Worm (Caenorhabditis elegans): ENCODE results near the gene C49A9.4.

The C49A9.4 gene

ce11 chrIV:6219429-6219828 lies at the start of gene C49A9.4:
Gene C49A9.4 (plus strand): TSS chrIV:6219693.
- TF ChIP-seq pha-4 (GFP tag; IDR thresholded peaks at IDR 0.05): no peak
- no peak for TF ChIP-seq pha-4 (tag; optimal IDR thresholded peaks at IDR 0.05)
- no peak for TF ChIP-seq mdt-29 (GFP tag; IDR thresholded peaks at IDR 0.05)
- TF ChIP-seq pqm-1 (tag; optimal IDR thresholded peaks at IDR 0.05): peak; percentile 46
- TF ChIP-seq lim-7 (GFP tag; IDR thresholded peaks at IDR 0.05): no peak
- peak; percentile 6 for TF ChIP-seq hlh-11 (tag; optimal IDR thresholded peaks at IDR 0.05)
- peak; percentile 6 for TF ChIP-seq mep-1 (tag; optimal IDR thresholded peaks at IDR 0.05)
- no peak for TF ChIP-seq daf-16 (GFP tag; optimal IDR thresholded peaks at IDR 0.05)
- peak; percentile 70 for TF ChIP-seq daf-16 (tag; optimal IDR thresholded peaks at IDR 0.05)
- TF ChIP-seq unc-62 (GFP tag; optimal IDR thresholded peaks at IDR 0.05 in 1 of 2): no peak
- no peak for TF ChIP-seq unc-62 (tag; optimal IDR thresholded peaks at IDR 0.05)
- peak; percentile 42; the same call in 1 of the 2 replicates for TF ChIP-seq dmd-6 (GFP tag; IDR thresholded peaks at IDR 0.05)
- TF ChIP-seq dve-1 (tag; optimal IDR thresholded peaks at IDR 0.05; ENCODE audit: insufficient read depth): peak; percentile 41
- no peak for TF ChIP-seq daf-8 (GFP tag; IDR thresholded peaks at IDR 0.05)

ce11 chrIV:6172959-6173358 lies 46.5 kb upstream of the C49A9.4 start:
- TF ChIP-seq aha-1 (tag): no peak
- peak; percentile 32 for TF ChIP-seq fkh-10 (GFP tag; optimal IDR thresholded peaks at IDR 0.05)
- TF ChIP-seq aly-2 (tag; optimal IDR thresholded peaks at IDR 0.05): no peak

- 0 out of 2 replicates have a peak, but pooled peaks have one; percentile 13 for TF ChIP-seq ctbp-1 (GFP tag; IDR thresholded peaks at IDR 0.05)
- no peak for TF ChIP-seq pha-4 (GFP tag; IDR thresholded peaks at IDR 0.05)
- TF ChIP-seq pha-4 (tag; optimal IDR thresholded peaks at IDR 0.05): no peak
These were observed 42.1 kb upstream of the C49A9.4 start for ce11 chrIV:6177383-6177782.

- TF ChIP-seq hmg-1.1 (GFP tag; IDR thresholded peaks at IDR 0.05) (no peak), duxl-1 (tag; optimal IDR thresholded peaks at IDR 0.05; ENCODE audit: poor library complexity) (no peak), zag-1 (tag; optimal IDR thresholded peaks at IDR 0.05) (no peak), hif-1 (tag; optimal IDR thresholded peaks at IDR 0.05) (no peak), ceh-20 (GFP tag; IDR thresholded peaks at IDR 0.05) (no peak), snpc-1.2 (GFP tag; IDR thresholded peaks at IDR 0.05) (no peak), nhr-111 (GFP tag; optimal IDR thresholded peaks at IDR 0.05) (no peak), spr-1 (tag; optimal IDR thresholded peaks at IDR 0.05) (no peak), egl-27 (tag; optimal IDR thresholded peaks at IDR 0.05) (no peak), mes-2 (tag; optimal IDR thresholded peaks at IDR 0.05; ENCODE audit: poor library complexity, severe bottlenecking) (no peak), zfp-3 (GFP tag; conservative IDR thresholded peaks at IDR 0.05) (no peak), ztf-11 (tag; optimal IDR thresholded peaks at IDR 0.05) (no peak), ceh-28 (tag; optimal IDR thresholded peaks at IDR 0.05) (no peak)
These were observed 35.7 kb upstream of the C49A9.4 start, which contains the start of gene unc-77 for ce11 chrIV:6183757-6184156. Gene unc-77 (minus strand): TSS chrIV:6183857.

ce11 chrIV:6185578-6185977 lies 33.9 kb upstream of the C49A9.4 start, which contains the start of gene asp-9:
Gene asp-9 (plus strand): TSS chrIV:6185889.
- TF ChIP-seq daf-16 (GFP tag; optimal IDR thresholded peaks at IDR 0.05): no peak
- peak; percentile 95 for TF ChIP-seq daf-16 (tag; optimal IDR thresholded peaks at IDR 0.05)
- TF ChIP-seq pqm-1 (tag; optimal IDR thresholded peaks at IDR 0.05): peak; percentile 72
- no peak for TF ChIP-seq jun-1 (tag; optimal IDR thresholded peaks at IDR 0.05)
- no peak for TF ChIP-seq lim-7 (GFP tag; IDR thresholded peaks at IDR 0.05)
- no peak for TF ChIP-seq ztf-11 (tag; optimal IDR thresholded peaks at IDR 0.05)
- no peak for TF ChIP-seq madf-5 (GFP tag; IDR thresholded peaks at IDR 0.05)
- no peak for TF ChIP-seq vab-7 (GFP tag; IDR thresholded peaks at IDR 0.05)
- TF ChIP-seq Y5F2A.4 (GFP tag; optimal IDR thresholded peaks at IDR 0.05): no peak
- TF ChIP-seq dmd-6 (GFP tag; IDR thresholded peaks at IDR 0.05): no peak
- no peak for TF ChIP-seq ceh-20 (GFP tag; IDR thresholded peaks at IDR 0.05)
- TF ChIP-seq lin-38 (GFP tag; IDR thresholded peaks at IDR 0.05): no peak
- peak in 1 of 2 experiments; percentile 49 for TF ChIP-seq unc-62 (GFP tag; optimal IDR thresholded peaks at IDR 0.05 in 1 of 2)
- TF ChIP-seq unc-62 (tag; optimal IDR thresholded peaks at IDR 0.05): no peak
- TF ChIP-seq ceh-44 (GFP tag; IDR thresholded peaks at IDR 0.05): no peak
- peak; percentile 40 for TF ChIP-seq nhr-77 (tag; optimal IDR thresholded peaks at IDR 0.05)
- peak; percentile 39 for TF ChIP-seq aha-1 (tag)
- TF ChIP-seq T20F7.1 (GFP tag; optimal IDR thresholded peaks at IDR 0.05): no peak
- TF ChIP-seq egl-43 (GFP tag; IDR thresholded peaks at IDR 0.05): no peak
- peak; percentile 96 for TF ChIP-seq php-3 (GFP tag; IDR thresholded peaks at IDR 0.05)
- no peak for TF ChIP-seq mdt-29 (GFP tag; IDR thresholded peaks at IDR 0.05)
- peak; percentile 90 for TF ChIP-seq dve-1 (tag; optimal IDR thresholded peaks at IDR 0.05; ENCODE audit: insufficient read depth)
- no peak for TF ChIP-seq nhr-48 (tag; optimal IDR thresholded peaks at IDR 0.05)
- TF ChIP-seq hlh-11 (tag; optimal IDR thresholded peaks at IDR 0.05): no peak
- no peak for TF ChIP-seq R02D3.7 (tag; optimal IDR thresholded peaks at IDR 0.05)

All from whole organism, L4 larva.